Worm (Caenorhabditis elegans): ENCODE data around the gene glb-13.

ce11 chrX:12341338-12341737 is 36.9 kb downstream of the glb-13 start, which contains the start of gene zig-2:
- no peak for TF ChIP-seq B0336.3 (GFP tag; IDR thresholded peaks at IDR 0.05)
- TF ChIP-seq snpc-4 (GFP tag; optimal IDR thresholded peaks at IDR 0.05): no peak
- no peak for TF ChIP-seq snpc-4 (tag; optimal IDR thresholded peaks at IDR 0.05)
- TF ChIP-seq hrde-1 (tag; optimal IDR thresholded peaks at IDR 0.05; ENCODE audit: borderline replicate concordance): no peak
- TF ChIP-seq pha-4 (tag; optimal IDR thresholded peaks at IDR 0.05): no peak
- TF ChIP-seq Y53F4B.3 (GFP tag; IDR thresholded peaks at IDR 0.05): no peak
- no peak for TF ChIP-seq nhr-90 (tag; optimal IDR thresholded peaks at IDR 0.05)
- TF ChIP-seq madf-6 (GFP tag; IDR thresholded peaks at IDR 0.05): no peak
- TF ChIP-seq nfyb-1 (GFP tag; IDR thresholded peaks at IDR 0.05): no peak
- TF ChIP-seq tbp1 (GFP tag; optimal IDR thresholded peaks at IDR 0.05): no peak
- no peak for TF ChIP-seq F22D6.2 (tag; optimal IDR thresholded peaks at IDR 0.05)
- no peak for TF ChIP-seq lin-54 (GFP tag; optimal IDR thresholded peaks at IDR 0.05)
